Fruit fly (Drosophila melanogaster): Measurements from ENCODE around the gene CG12065.

- TF ChIP-seq CG17806 (tag; optimal IDR thresholded peaks at IDR 0.05) (no peak), CG8301 (tag; optimal IDR thresholded peaks at IDR 0.05) (no peak)
Observed at dm6 chrX:8576675-8577074, 2.6 kb downstream of the CG12065 start.
